Fruit fly (Drosophila melanogaster): Measurements from ENCODE around the gene CG34316.

Gene CG34316

DNA sequence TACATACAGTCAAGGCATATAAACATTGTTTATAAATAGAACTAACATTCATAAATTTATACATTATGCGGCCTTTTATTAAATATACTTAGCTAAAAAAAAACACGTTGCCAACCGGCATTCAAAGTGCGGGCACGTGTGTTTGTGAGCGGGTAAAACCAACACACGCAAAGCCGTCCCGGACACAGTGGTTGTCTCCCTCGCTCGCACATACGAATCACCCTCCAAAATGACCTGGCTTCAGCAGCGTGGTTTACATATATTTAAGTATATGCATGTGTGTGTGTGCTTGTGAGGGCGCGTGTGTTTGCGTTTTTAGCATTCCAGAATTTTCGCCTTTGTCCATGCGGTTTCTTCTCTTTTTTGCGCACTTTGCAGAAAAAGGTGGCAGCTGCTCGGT is 13.1 kb downstream of the CG34316 start (continued):
- no peak for TF ChIP-seq corto (GFP tag; optimal IDR thresholded peaks at IDR 0.05)
- TF ChIP-seq grn (GFP tag; optimal IDR thresholded peaks at IDR 0.05), result no peak
- no peak for TF ChIP-seq mam (GFP tag; optimal IDR thresholded peaks at IDR 0.05)
- TF ChIP-seq CG7928 (GFP tag; optimal IDR thresholded peaks at IDR 0.05), result no peak
- TF ChIP-seq unc-4 (GFP tag; IDR thresholded peaks at IDR 0.05; ENCODE audit: partially characterized antibody), result no peak
- no peak for TF ChIP-seq hth (optimal IDR thresholded peaks at IDR 0.05)
- no peak for TF ChIP-seq az2 (GFP tag; optimal IDR thresholded peaks at IDR 0.05)
- TF ChIP-seq Ssrp (tag; optimal IDR thresholded peaks at IDR 0.05), result no peak
- TF ChIP-seq CG33557 (GFP tag; optimal IDR thresholded peaks at IDR 0.05), result peak; percentile 8

DNA sequence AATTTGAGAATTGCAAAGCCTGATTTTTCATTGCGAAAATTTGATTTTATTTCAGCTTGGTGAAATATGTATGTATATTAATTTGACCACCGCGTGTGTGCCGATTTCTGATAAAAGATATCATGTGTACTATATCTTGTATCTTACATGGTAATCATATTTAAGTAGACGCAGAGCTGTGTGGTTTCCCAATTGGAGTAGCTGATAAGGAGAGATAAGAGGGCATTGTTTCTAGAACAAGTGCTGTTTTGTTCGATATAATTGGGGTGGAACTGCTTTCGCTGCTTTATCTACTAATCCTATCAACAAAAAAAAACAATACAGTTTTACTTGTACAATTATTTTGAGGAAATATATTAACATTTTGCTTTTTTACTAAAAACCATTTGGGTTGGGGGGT is 16.2 kb downstream of the CG34316 start:
- TF ChIP-seq CG3163 (GFP tag; optimal IDR thresholded peaks at IDR 0.05), result no peak
- peak in 1 of 2 experiments; percentile 83 for TF ChIP-seq insv (GFP tag; optimal IDR thresholded peaks at IDR 0.05)
- TF ChIP-seq sug (tag; optimal IDR thresholded peaks at IDR 0.05), result peak; percentile 30
- peak; percentile 6 for TF ChIP-seq dmrt99B (tag; optimal IDR thresholded peaks at IDR 0.05)
- no peak for TF ChIP-seq fru (optimal IDR thresholded peaks at IDR 0.05)
- peak; percentile 75 for TF ChIP-seq CG15479 (GFP tag; optimal IDR thresholded peaks at IDR 0.05)
- no peak for TF ChIP-seq CG4328 (GFP tag; optimal IDR thresholded peaks at IDR 0.05)
- TF ChIP-seq CG1603 (tag; optimal IDR thresholded peaks at IDR 0.05), result no peak
- TF ChIP-seq nerfin-1 (tag; optimal IDR thresholded peaks at IDR 0.05), result no peak
- peak; percentile 18 for TF ChIP-seq mirr (GFP tag; optimal IDR thresholded peaks at IDR 0.05)
- TF ChIP-seq CG18764 (GFP tag; optimal IDR thresholded peaks at IDR 0.05), result no peak
- no peak for TF ChIP-seq CG6765 (GFP tag; optimal IDR thresholded peaks at IDR 0.05)
- no peak for TF ChIP-seq zen (tag; optimal IDR thresholded peaks at IDR 0.05)
- peak; percentile 27 for TF ChIP-seq Med (GFP tag)
- no peak for TF ChIP-seq CG14860 (GFP tag; IDR thresholded peaks at IDR 0.05; ENCODE audit: partially characterized antibody)
- peak; percentile 72 for TF ChIP-seq sens (GFP tag)
- TF ChIP-seq ssp (GFP tag; IDR thresholded peaks at IDR 0.05), result no peak
- TF ChIP-seq ash1 (GFP tag; optimal IDR thresholded peaks at IDR 0.05), result no peak
- no peak for TF ChIP-seq Oaz (GFP tag; IDR thresholded peaks at IDR 0.05)
- peak; percentile 69 for TF ChIP-seq grn (GFP tag; optimal IDR thresholded peaks at IDR 0.05)
- TF ChIP-seq Spps (tag; optimal IDR thresholded peaks at IDR 0.05), result no peak
- no peak for TF ChIP-seq CG10543 (GFP tag; optimal IDR thresholded peaks at IDR 0.05)
- peak; percentile 78 for TF ChIP-seq CG34376 (GFP tag; optimal IDR thresholded peaks at IDR 0.05)
- TF ChIP-seq sc (optimal IDR thresholded peaks at IDR 0.05), result no peak
- no peak for TF ChIP-seq sc (GFP tag; optimal IDR thresholded peaks at IDR 0.05)
- peak; percentile 0 for TF ChIP-seq cwo (GFP tag; optimal IDR thresholded peaks at IDR 0.05)
- no peak for TF ChIP-seq btn (GFP tag; optimal IDR thresholded peaks at IDR 0.05)
- no peak for TF ChIP-seq tap (tag; optimal IDR thresholded peaks at IDR 0.05)
- no peak for TF ChIP-seq emc (GFP tag; optimal IDR thresholded peaks at IDR 0.05)
- no peak for TF ChIP-seq CG15269 (tag; optimal IDR thresholded peaks at IDR 0.05)
- peak; percentile 67 for TF ChIP-seq exex (tag; optimal IDR thresholded peaks at IDR 0.05)
- TF ChIP-seq dysf (GFP tag; IDR thresholded peaks at IDR 0.05), result no peak
- TF ChIP-seq lbe (GFP tag; optimal IDR thresholded peaks at IDR 0.05), result peak; percentile 23
- peak; percentile 14 for TF ChIP-seq CG2120 (GFP tag; optimal IDR thresholded peaks at IDR 0.05)

Measured in whole organism, embryonic.